Worm (Caenorhabditis elegans) whole organism, L4 larva: Measurements from ENCODE around the gene srab-20.

ENCODE experiments used
- D1046.2 ChIP-seq: fragments of 200-800 bp; sonication (Bioruptor generic); IDR thresholded peaks from 2 replicates; pipeline ENCODE4 v1.3.6; 2022; ENCODE audit warnings: missing genetic modification characterization, missing compliant biosample characterization
- F49E8.2 ChIP-seq: sonication (generic microtip); optimal IDR thresholded peaks from 2 replicates; lab custom pipeline; 2016; ENCODE audit warnings: missing compliant biosample characterization, mild to moderate bottlenecking, missing genetic modification characterization, borderline replicate concordance
- arid-1 ChIP-seq: fragments of 200-800 bp; sonication (Bioruptor generic); conservative IDR thresholded peaks from 2 replicates; pipeline ENCODE4 v1.3.6; 2022; ENCODE audit warnings: missing genetic modification reagents, missing genetic modification characterization, missing compliant biosample characterization
- ceh-32 ChIP-seq: sonication (generic microtip); optimal IDR thresholded peaks from 2 replicates; lab custom pipeline; 2016; ENCODE audit warnings: mild to moderate bottlenecking, missing genetic modification characterization, missing compliant biosample characterization; ENCODE audit not compliant: poor library complexity
- ces-1 ChIP-seq: fragments of 150-350 bp; sonication (generic microtip); optimal IDR thresholded peaks from 4 replicates; lab custom pipeline; 2014; ENCODE audit warnings: missing biosample characterization, missing genetic modification reagents, missing genetic modification characterization
- cey-2 ChIP-seq: sonication (generic microtip); optimal IDR thresholded peaks from 3 replicates; lab custom pipeline; 2017; ENCODE audit warnings: missing genetic modification characterization, mild to moderate bottlenecking, missing compliant biosample characterization, antibody characterized with exemption, borderline replicate concordance; ENCODE audit not compliant: insufficient read depth
- daf-12 ChIP-seq: fragments of 150-350 bp; optimal IDR thresholded peaks from 2 replicates; lab custom pipeline; 2014; ENCODE audit warnings: missing biosample characterization, missing genetic modification reagents, missing genetic modification characterization
- dmd-8 ChIP-seq: fragments of 200-800 bp; sonication (Bioruptor generic); IDR thresholded peaks from 2 replicates; pipeline ENCODE4 v1.3.6; 2022; ENCODE audit warnings: missing genetic modification characterization, missing compliant biosample characterization
- fkh-10 ChIP-seq: fragments of 150-350 bp; optimal IDR thresholded peaks from 2 replicates; lab custom pipeline; 2014; ENCODE audit warnings: missing biosample characterization, missing genetic modification reagents, missing genetic modification characterization
- mxl-3 ChIP-seq: fragments of 200-800 bp; sonication (Bioruptor generic); optimal IDR thresholded peaks from 2 replicates; lab custom pipeline; 2018; ENCODE audit warnings: mild to moderate bottlenecking, missing genetic modification characterization, missing compliant biosample characterization
- nhr-41 ChIP-seq: fragments of 200-800 bp; sonication (Bioruptor generic); IDR thresholded peaks from 2 replicates; pipeline ENCODE4 v1.3.6; 2022; ENCODE audit warnings: missing genetic modification reagents, missing genetic modification characterization, missing compliant biosample characterization
- nhr-77 ChIP-seq: fragments of 150-350 bp; optimal IDR thresholded peaks from 2 replicates; lab custom pipeline; 2014; ENCODE audit warnings: missing biosample characterization, missing genetic modification characterization
- php-3 ChIP-seq: fragments of 200-800 bp; sonication (Bioruptor generic); IDR thresholded peaks from 2 replicates; pipeline ENCODE4 v1.3.6; 2022; ENCODE audit warnings: missing genetic modification reagents, missing genetic modification characterization, missing compliant biosample characterization
- set-16 ChIP-seq: fragments of 200-800 bp; sonication (Bioruptor generic); IDR thresholded peaks from 2 replicates; pipeline ENCODE4 v1.3.6; 2022; ENCODE audit warnings: missing genetic modification reagents, missing genetic modification characterization, missing compliant biosample characterization
- unc-130 ChIP-seq: sonication (generic microtip); optimal IDR thresholded peaks from 2 replicates; lab custom pipeline; 2016; ENCODE audit warnings: missing genetic modification reagents, missing genetic modification characterization, missing compliant biosample characterization
- unc-62 ChIP-seq, 3 experiments: fragments of 150-350 bp in 1 of 3; sonication (generic microtip); optimal IDR thresholded peaks in 2 of 3; peaks in 1 of 3; 1 replicate in 1 of 3; 2 replicates in 2 of 3; lab custom pipeline; 2014 to 2017; ENCODE audit warnings: missing biosample characterization in 3 of 3, missing genetic modification characterization in 3 of 3, missing genetic modification reagents in 3 of 3, missing genotype in 1 of 3

srab-20 gene

ce11 chrV:3476228-3476627 lies 47.4 kb downstream of the srab-20 start:
- TF ChIP-seq php-3 (no peak), unc-62 (GFP tag; optimal IDR thresholded peaks at IDR 0.05 in 1 of 2; lab: Kevin White, UChicago) (peak in 1 of 2 experiments; percentile 97), unc-62 (tag; optimal IDR thresholded peaks at IDR 0.05; lab: Kevin White, UChicago) (no peak)

- no peak for TF ChIP-seq nhr-41 (GFP tag; lab: Robert Waterston, UW)
- TF ChIP-seq arid-1 (GFP tag; lab: Robert Waterston, UW): no peak
- TF ChIP-seq php-3: no peak
- no peak for TF ChIP-seq dmd-8 (GFP tag; lab: Robert Waterston, UW)
- no peak for TF ChIP-seq mxl-3 (GFP tag; lab: Kevin White, UChicago)
- TF ChIP-seq fkh-10 (GFP tag; lab: Kevin White, UChicago): no peak
- no peak for TF ChIP-seq D1046.2 (GFP tag; lab: Robert Waterston, UW)
- TF ChIP-seq daf-12 (tag; lab: Kevin White, UChicago): no peak
- TF ChIP-seq F49E8.2: no peak
- no peak for TF ChIP-seq cey-2 (tag; lab: Kevin White, UChicago)
- TF ChIP-seq ceh-32 (tag; lab: Kevin White, UChicago): no peak
- no peak for TF ChIP-seq unc-130 (GFP tag; lab: Kevin White, UChicago)
- no peak for TF ChIP-seq ces-1
- TF ChIP-seq set-16 (GFP tag; lab: Robert Waterston, UW): no peak
- TF ChIP-seq nhr-77: no peak
Measured at ce11 chrV:3477496-3477895, 48.7 kb downstream of the srab-20 start, which contains the start of gene srbc-31. Gene srbc-31 (minus strand): TSS chrV:3477596.
